Worm (Caenorhabditis elegans): Measurements from ENCODE around the gene nhr-189.

nhr-189 gene

ce11 chrV:3860123-3860522 lies at the start of gene nhr-189:
TSS of gene nhr-189 (minus strand) at chrV:3860243.
- TF ChIP-seq lin-35 (GFP tag; optimal IDR thresholded peaks at IDR 0.05) (no peak), nhr-47 (tag; optimal IDR thresholded peaks at IDR 0.05) (peak; percentile 12), nhr-84 (tag; optimal IDR thresholded peaks at IDR 0.05) (no peak), nhr-71 (tag; optimal IDR thresholded peaks at IDR 0.05) (peak; percentile 32), jun-1 (tag; optimal IDR thresholded peaks at IDR 0.05) (no peak), dsc-1 (tag; optimal IDR thresholded peaks at IDR 0.05) (peak; percentile 62), elt-3 (tag; optimal IDR thresholded peaks at IDR 0.05) (no peak), C04F5.9 (tag; optimal IDR thresholded peaks at IDR 0.05) (no peak), nhr-11 (tag; optimal IDR thresholded peaks at IDR 0.05) (no peak), fkh-8 (tag; optimal IDR thresholded peaks at IDR 0.05) (peak; percentile 69), lsy-2 (tag; optimal IDR thresholded peaks at IDR 0.05) (no peak), sox-4 (tag; optimal IDR thresholded peaks at IDR 0.05) (no peak), egl-13 (tag; optimal IDR thresholded peaks at IDR 0.05) (no peak), unc-62 (GFP tag; optimal IDR thresholded peaks at IDR 0.05) (no peak), unc-86 (tag; optimal IDR thresholded peaks at IDR 0.05) (no peak), hlh-4 (tag; optimal IDR thresholded peaks at IDR 0.05) (peak; percentile 18)

DNA sequence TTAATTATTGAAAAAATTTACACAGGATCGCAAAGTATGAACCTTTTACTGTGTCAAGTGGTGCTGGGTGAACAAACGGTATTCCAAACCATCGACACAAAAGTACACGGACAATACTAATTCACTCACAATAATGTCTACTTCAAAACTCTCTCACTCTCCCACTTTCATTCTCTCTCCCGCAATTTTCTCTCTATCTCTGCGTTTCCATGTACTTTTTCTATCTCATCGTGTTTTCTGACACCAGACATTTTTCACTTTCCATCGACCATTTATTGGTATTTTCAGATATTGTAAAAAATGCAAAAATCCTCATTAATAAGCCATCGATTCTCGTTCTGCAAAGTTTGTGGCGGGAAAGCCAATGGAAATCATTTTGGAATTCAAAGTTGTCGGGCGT lies 45.8 kb upstream of the nhr-189 start, which contains the start of gene nhr-156:
Gene nhr-156 (plus strand): TSS at position 266 of the 400 bp plus-strand sequence.
- TF ChIP-seq lin-35 (GFP tag; optimal IDR thresholded peaks at IDR 0.05) = peak in 1 of 2 experiments; percentile 13
- no peak for TF ChIP-seq snpc-4 (tag; optimal IDR thresholded peaks at IDR 0.05)
- no peak for TF ChIP-seq ztf-11 (tag; optimal IDR thresholded peaks at IDR 0.05)
- no peak for TF ChIP-seq egl-13 (tag; optimal IDR thresholded peaks at IDR 0.05)
- TF ChIP-seq tlp-1 (tag; optimal IDR thresholded peaks at IDR 0.05) = no peak
- TF ChIP-seq nhr-85 (tag) = peak; percentile 64
- no peak for TF ChIP-seq ceh-63 (GFP tag; optimal IDR thresholded peaks at IDR 0.05)
- no peak for TF ChIP-seq pag-3 (tag; optimal IDR thresholded peaks at IDR 0.05; ENCODE audit: borderline replicate concordance, insufficient read depth)
- no peak for TF ChIP-seq efl-3 (GFP tag; optimal IDR thresholded peaks at IDR 0.05)
- TF ChIP-seq sox-4 (tag; optimal IDR thresholded peaks at IDR 0.05) = no peak
- TF ChIP-seq fos-1 (tag; optimal IDR thresholded peaks at IDR 0.05) = no peak
- no peak for TF ChIP-seq vab-15 (tag; optimal IDR thresholded peaks at IDR 0.05)
- TF ChIP-seq blmp-1 (tag; optimal IDR thresholded peaks at IDR 0.05) = peak; percentile 78
- TF ChIP-seq ztf-4 (tag; optimal IDR thresholded peaks at IDR 0.05) = no peak
- TF ChIP-seq ceh-8 (GFP tag; optimal IDR thresholded peaks at IDR 0.05) = no peak
- no peak for TF ChIP-seq lsy-2 (tag; optimal IDR thresholded peaks at IDR 0.05)
- TF ChIP-seq ceh-82 (tag; optimal IDR thresholded peaks at IDR 0.05) = no peak
- no peak for TF ChIP-seq mef-2 (tag; optimal IDR thresholded peaks at IDR 0.05)
- no peak for TF ChIP-seq ama-1 (optimal IDR thresholded peaks at IDR 0.05)
- peak; percentile 11 for TF ChIP-seq rnt-1 (tag; optimal IDR thresholded peaks at IDR 0.05)
- no peak for TF ChIP-seq unc-30 (tag; optimal IDR thresholded peaks at IDR 0.05)
- no peak for TF ChIP-seq Y116A8C.19 (tag; optimal IDR thresholded peaks at IDR 0.05; ENCODE audit: borderline replicate concordance)
- TF ChIP-seq lin-14 (GFP tag; optimal IDR thresholded peaks at IDR 0.05) = no peak
- no peak for TF ChIP-seq elt-3 (tag; optimal IDR thresholded peaks at IDR 0.05)
- no peak for TF ChIP-seq nhr-84 (tag; optimal IDR thresholded peaks at IDR 0.05)
- no peak for TF ChIP-seq lin-13 (GFP tag; optimal IDR thresholded peaks at IDR 0.05)
- TF ChIP-seq grh-1 (GFP tag; IDR thresholded peaks at IDR 0.05) = no peak
- no peak for TF ChIP-seq tbx-2 (tag; optimal IDR thresholded peaks at IDR 0.05)
- no peak for TF ChIP-seq fkh-10 (GFP tag; optimal IDR thresholded peaks at IDR 0.05)
- TF ChIP-seq nhr-19 (GFP tag; conservative IDR thresholded peaks at IDR 0.05) = no peak
- TF ChIP-seq snu-23 (GFP tag; optimal IDR thresholded peaks at IDR 0.05) = no peak
- TF ChIP-seq dpl-1 (GFP tag; optimal IDR thresholded peaks at IDR 0.05) = peak in 1 of 3 experiments; percentile 9
- TF ChIP-seq nhr-12 (tag; optimal IDR thresholded peaks at IDR 0.05) = no peak
- no peak for TF ChIP-seq mab-9 (GFP tag; IDR thresholded peaks at IDR 0.05)
- TF ChIP-seq aly-2 (tag; optimal IDR thresholded peaks at IDR 0.05) = no peak
- peak in 1 of 2 experiments; percentile 22 for TF ChIP-seq efl-1 (optimal IDR thresholded peaks at IDR 0.05)
- peak in 1 of 2 experiments; percentile 8 for TF ChIP-seq efl-1 (GFP tag; optimal IDR thresholded peaks at IDR 0.05 in 1 of 2)
- TF ChIP-seq nhr-71 (tag; optimal IDR thresholded peaks at IDR 0.05) = no peak
- TF ChIP-seq alr-1 (tag; optimal IDR thresholded peaks at IDR 0.05; ENCODE audit: borderline replicate concordance) = no peak
- no peak for TF ChIP-seq ceh-90 (tag; optimal IDR thresholded peaks at IDR 0.05)
- TF ChIP-seq unc-98 (GFP tag; IDR thresholded peaks at IDR 0.05) = no peak
- no peak for TF ChIP-seq zag-1 (tag; optimal IDR thresholded peaks at IDR 0.05)
- no peak for TF ChIP-seq fkh-8 (tag; optimal IDR thresholded peaks at IDR 0.05)
